Fruit fly (Drosophila melanogaster): ENCODE measurements around the gene CG15011.

DNA sequence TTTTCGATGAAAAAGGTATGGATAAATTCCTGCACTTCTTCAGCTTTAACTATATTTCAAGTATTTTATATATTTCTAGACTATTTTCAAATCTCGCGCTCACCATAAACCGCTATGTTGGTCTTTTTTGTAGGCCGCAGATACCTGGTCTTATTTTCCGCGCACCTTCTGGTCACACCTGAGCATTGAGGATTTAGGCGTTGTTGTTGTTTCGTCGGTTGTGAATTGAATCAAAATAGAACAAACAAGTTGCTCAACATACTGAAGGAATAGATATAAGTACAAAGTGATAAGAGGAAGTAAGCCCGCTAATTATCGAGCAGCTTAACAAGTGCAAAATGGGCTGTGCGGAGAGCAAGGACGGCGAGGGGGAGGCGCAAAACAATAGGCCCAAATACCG lies 18.8 kb upstream of the CG15011 start, which contains the start of gene Ctl1:
- TF ChIP-seq CTCF (optimal IDR thresholded peaks at IDR 0.05) (no peak), CG8478 (optimal IDR thresholded peaks at IDR 0.05) (no peak)

All from S2 (cell line).